Fruit fly (Drosophila melanogaster) whole organism, wandering third instar larva: ENCODE measurements around the gene Akh.
A peak's percentile ranks its signal among the peaks of the same experiment; 100 is the strongest.

Experiments
- CG32264 ChIP-seq: fragments of 200-800 bp; sonication (Bioruptor generic); optimal IDR thresholded peaks from 2 replicates; lab custom pipeline; 2016; ENCODE audit warnings: missing biosample characterization, missing genetic modification characterization
- CG9705 ChIP-seq: fragments of 200-800 bp; sonication (Bioruptor generic); optimal IDR thresholded peaks from 2 replicates; lab custom pipeline; 2018; ENCODE audit warnings: missing biosample characterization, mild to moderate bottlenecking, missing genetic modification characterization
- CrebA ChIP-seq: fragments of 200-800 bp; sonication (Bioruptor generic); optimal IDR thresholded peaks from 2 replicates; lab custom pipeline; 2016; ENCODE audit warnings: missing biosample characterization, mild to moderate bottlenecking, missing genetic modification characterization, borderline replicate concordance
- Dfd ChIP-seq: fragments of >200 bp; optimal IDR thresholded peaks from 2 replicates; lab custom pipeline; 2017; ENCODE audit warnings: missing biosample characterization, missing genetic modification characterization
- GATAd ChIP-seq: sonication (Bioruptor generic); optimal IDR thresholded peaks from 2 replicates; lab custom pipeline; 2016; ENCODE audit warnings: missing biosample characterization, missing genetic modification characterization
- HLH106 ChIP-seq: fragments of 200-800 bp; optimal IDR thresholded peaks from 3 replicates; lab custom pipeline; 2019; ENCODE audit warnings: missing biosample characterization, mild to moderate bottlenecking, missing genetic modification characterization, moderate library complexity
- Hnf4 ChIP-seq: fragments of 200-800 bp; sonication (Bioruptor generic); optimal IDR thresholded peaks from 2 replicates; lab custom pipeline; 2016; ENCODE audit warnings: missing biosample characterization, mild to moderate bottlenecking, missing genetic modification characterization
- Hr83 ChIP-seq: fragments of 200-300 bp; sonication (Bioruptor generic); optimal IDR thresholded peaks from 2 replicates; lab custom pipeline; 2016; ENCODE audit warnings: missing biosample characterization, mild to moderate bottlenecking, missing genetic modification characterization, moderate library complexity; ENCODE audit not compliant: poor library complexity, severe bottlenecking
- Jra ChIP-seq: sonication (Bioruptor generic); optimal IDR thresholded peaks from 2 replicates; lab custom pipeline; 2016; ENCODE audit warnings: missing biosample characterization, missing genetic modification characterization
- Mio ChIP-seq: sonication (Bioruptor generic); optimal IDR thresholded peaks from 2 replicates; lab custom pipeline; 2016; ENCODE audit warnings: missing biosample characterization, missing genetic modification characterization
- Myc ChIP-seq: fragments of >200 bp; optimal IDR thresholded peaks from 2 replicates; lab custom pipeline; 2017
- N ChIP-seq: fragments of >200 bp; optimal IDR thresholded peaks from 2 replicates; lab custom pipeline; 2018; ENCODE audit warnings: missing biosample characterization, missing external identifiers, missing genetic modification characterization
- OdsH ChIP-seq: fragments of 200-800 bp; sonication (Bioruptor generic); optimal IDR thresholded peaks from 2 replicates; lab custom pipeline; 2016; ENCODE audit warnings: missing biosample characterization, mild to moderate bottlenecking, missing genetic modification characterization
- Rel ChIP-seq, 2 experiments: fragments of 200-800 bp; sonication (Bioruptor generic) in 1 of 2; optimal IDR thresholded peaks; 2 replicates in 1 of 2; 3 replicates in 1 of 2; lab custom pipeline; 2016 to 2019; ENCODE audit warnings: mild to moderate bottlenecking in 2 of 2, missing biosample characterization in 2 of 2, missing genetic modification characterization in 2 of 2, moderate library complexity in 1 of 2
- Sp1 ChIP-seq: fragments of 200-800 bp; sonication (Bioruptor generic); optimal IDR thresholded peaks from 3 replicates; lab custom pipeline; 2019; ENCODE audit warnings: missing biosample characterization, mild to moderate bottlenecking, missing genetic modification characterization, moderate library complexity
- Vsx2 ChIP-seq: fragments of 200-300, 225-300 bp; sonication (Bioruptor generic); optimal IDR thresholded peaks from 2 replicates; lab custom pipeline; 2018; ENCODE audit warnings: missing biosample characterization, missing genetic modification characterization; ENCODE audit not compliant: partially characterized antibody
- br ChIP-seq: fragments of 200-800 bp; sonication (Bioruptor generic); optimal IDR thresholded peaks from 2 replicates; lab custom pipeline; 2016; ENCODE audit warnings: missing biosample characterization, missing genetic modification characterization
- brk ChIP-seq: fragments of 200-800 bp; sonication (Bioruptor generic); optimal IDR thresholded peaks from 2 replicates; lab custom pipeline; 2016; ENCODE audit warnings: missing biosample characterization, mild to moderate bottlenecking, missing genetic modification characterization
- dl ChIP-seq, 2 experiments: fragments of 175-275, 200-275 bp in 1 of 2; fragments of 200-275 bp in 1 of 2; sonication (Bioruptor generic); optimal IDR thresholded peaks; lab custom pipeline; 2018; ENCODE audit warnings: mild to moderate bottlenecking in 2 of 2, missing biosample characterization in 2 of 2, missing genetic modification characterization in 2 of 2, moderate library complexity in 2 of 2; ENCODE audit not compliant: partially characterized antibody in 2 of 2, insufficient read depth in 1 of 2
- dmrt93B ChIP-seq: fragments of 200-800 bp; sonication (Bioruptor generic); optimal IDR thresholded peaks from 2 replicates; lab custom pipeline; 2018; ENCODE audit warnings: missing biosample characterization, mild to moderate bottlenecking, missing genetic modification characterization
- dsf ChIP-seq: sonication (Bioruptor generic); optimal IDR thresholded peaks from 2 replicates; lab custom pipeline; 2016; ENCODE audit warnings: missing biosample characterization, missing genetic modification characterization, borderline replicate concordance
- ey ChIP-seq: fragments of 200-800 bp; sonication (Bioruptor generic); optimal IDR thresholded peaks from 2 replicates; lab custom pipeline; 2016; ENCODE audit warnings: missing biosample characterization, missing genetic modification characterization
- foxo ChIP-seq, 2 experiments: fragments of 200-800 bp; sonication (Bioruptor generic); optimal IDR thresholded peaks; 2 replicates in 1 of 2; 3 replicates in 1 of 2; lab custom pipeline; 2016 to 2017; ENCODE audit warnings: missing biosample characterization in 2 of 2, missing genetic modification characterization in 2 of 2
- fru ChIP-seq: fragments of 200-800 bp; sonication (Bioruptor generic); optimal IDR thresholded peaks from 3 replicates; lab custom pipeline; 2016; ENCODE audit warnings: missing biosample characterization, mild to moderate bottlenecking, missing genetic modification characterization
- h ChIP-seq: fragments of 200-800 bp; sonication (Bioruptor generic); optimal IDR thresholded peaks from 3 replicates; lab custom pipeline; 2016; ENCODE audit warnings: missing biosample characterization, mild to moderate bottlenecking, missing genetic modification characterization
- jim ChIP-seq: fragments of 175-275, 200-325 bp; sonication (Bioruptor generic); optimal IDR thresholded peaks from 2 replicates; lab custom pipeline; 2016; ENCODE audit warnings: missing biosample characterization, mild to moderate bottlenecking, missing genetic modification characterization
- pan ChIP-seq: fragments of >200 bp; optimal IDR thresholded peaks from 2 replicates; lab custom pipeline; 2017
- psq ChIP-seq: fragments of 200-800 bp; sonication (Bioruptor generic); optimal IDR thresholded peaks from 3 replicates; lab custom pipeline; 2017; ENCODE audit warnings: missing biosample characterization, mild to moderate bottlenecking, missing genetic modification characterization, moderate library complexity
- rgr ChIP-seq: fragments of 200-800 bp; sonication (Bioruptor generic); optimal IDR thresholded peaks from 3 replicates; lab custom pipeline; 2016; ENCODE audit warnings: missing biosample characterization, mild to moderate bottlenecking, missing genetic modification characterization
- sage ChIP-seq: fragments of 200-800 bp; sonication (Bioruptor generic); optimal IDR thresholded peaks from 2 replicates; lab custom pipeline; 2016; ENCODE audit warnings: missing biosample characterization, mild to moderate bottlenecking, missing genetic modification characterization
- sv ChIP-seq: fragments of 200-800 bp; sonication (Bioruptor generic); optimal IDR thresholded peaks from 3 replicates; lab custom pipeline; 2016; ENCODE audit warnings: missing biosample characterization, missing genetic modification characterization
- tai ChIP-seq: sonication (Bioruptor generic); optimal IDR thresholded peaks from 2 replicates; lab custom pipeline; 2016; ENCODE audit warnings: missing biosample characterization, missing genetic modification characterization
- usp ChIP-seq: fragments of >200 bp; optimal IDR thresholded peaks from 2 replicates; lab custom pipeline; 2017; ENCODE audit warnings: missing biosample characterization, missing genetic modification characterization
- woc ChIP-seq: sonication (Bioruptor generic); optimal IDR thresholded peaks from 2 replicates; lab custom pipeline; 2016; ENCODE audit warnings: missing biosample characterization, mild to moderate bottlenecking, missing genetic modification characterization

Akh gene

DNA sequence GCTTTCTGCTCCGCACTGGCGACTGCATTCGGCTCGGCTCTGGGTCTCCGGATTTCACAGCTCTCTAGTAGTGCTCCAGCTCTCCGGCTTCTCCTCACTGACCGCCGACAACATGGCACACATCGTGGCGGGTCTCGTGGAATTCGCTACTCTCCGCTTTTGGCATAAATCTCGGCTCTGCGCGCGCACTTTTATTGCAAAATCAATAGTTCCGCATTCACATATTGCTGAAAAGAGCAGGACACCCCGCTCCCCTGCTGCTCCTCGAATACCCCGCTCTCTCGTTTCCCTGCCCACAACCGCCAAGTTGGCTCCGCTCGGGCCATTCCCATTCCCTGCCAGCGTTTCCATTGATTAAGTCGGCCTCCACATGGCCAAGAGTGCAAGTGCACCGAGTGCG, 44.0 kb downstream of the Akh start:
- TF ChIP-seq Rel (GFP tag; optimal IDR thresholded peaks at IDR 0.05; lab: Kevin White, UChicago) (no peak), Rel (tag; optimal IDR thresholded peaks at IDR 0.05; lab: Kevin White, UChicago) (no peak), Myc (lab: Kevin White, UChicago) (no peak), dmrt93B (GFP tag; lab: Kevin White, UChicago) (no peak), usp (no peak), jim (GFP tag; lab: Kevin White, UChicago) (no peak), Vsx2 (GFP tag; lab: Kevin White, UChicago) (no peak), N (no peak), rgr (no peak), pan (lab: Kevin White, UChicago) (no peak), CG9705 (no peak), CG32264 (GFP tag; lab: Kevin White, UChicago) (no peak), Hnf4 (no peak), Dfd (GFP tag; lab: Kevin White, UChicago) (no peak), foxo (GFP tag; optimal IDR thresholded peaks at IDR 0.05; lab: Kevin White, UChicago) (no peak), brk (GFP tag; lab: Kevin White, UChicago) (no peak), OdsH (no peak), fru (GFP tag; lab: Kevin White, UChicago) (no peak), CrebA (GFP tag; lab: Kevin White, UChicago) (no peak), sv (GFP tag; lab: Kevin White, UChicago) (no peak), GATAd (GFP tag; lab: Kevin White, UChicago) (no peak)

DNA sequence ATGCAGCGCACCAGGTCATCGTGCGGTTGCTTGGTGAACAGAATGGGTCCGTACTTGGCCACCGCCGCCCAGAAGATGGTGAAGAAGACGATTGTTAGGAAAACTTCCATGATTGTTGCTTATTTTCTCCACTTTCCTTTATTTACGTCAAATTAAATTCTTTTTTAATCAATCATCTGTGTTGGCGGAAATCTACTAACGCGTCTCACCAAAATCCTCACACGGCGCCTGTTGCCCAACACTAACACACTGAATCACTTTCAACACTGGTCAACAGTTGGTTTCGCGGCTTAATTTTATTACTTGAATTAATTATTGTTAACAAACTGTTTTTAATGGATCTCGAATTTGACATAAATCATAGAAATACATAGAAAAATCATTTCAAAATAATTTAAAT, 45.4 kb downstream of the Akh start, which contains the start of gene VhaM9.7-c:
Gene VhaM9.7-c (minus strand): TSS at position 207 of the 400 bp plus-strand sequence.
- TF ChIP-seq Hr83 (GFP tag; lab: Kevin White, UChicago) (peak; percentile 75), CG32264 (GFP tag; lab: Kevin White, UChicago) (no peak), h (peak; percentile 62), usp (no peak), HLH106 (tag; lab: Kevin White, UChicago) (peak; percentile 27), OdsH (peak; percentile 39), woc (GFP tag; lab: Kevin White, UChicago) (no peak), br (GFP tag; lab: Kevin White, UChicago) (peak; percentile 4), GATAd (GFP tag; lab: Kevin White, UChicago) (peak; percentile 2), sage (no peak), ey (peak; percentile 22), CG9705 (peak; percentile 18), dsf (GFP tag; lab: Kevin White, UChicago) (peak; percentile 17), Jra (GFP tag; lab: Kevin White, UChicago) (peak; percentile 59), fru (GFP tag; lab: Kevin White, UChicago) (peak; percentile 44), foxo (GFP tag; optimal IDR thresholded peaks at IDR 0.05; lab: Kevin White, UChicago) (peak in 1 of 2 experiments; percentile 62), Sp1 (GFP tag; lab: Kevin White, UChicago) (no peak), sv (GFP tag; lab: Kevin White, UChicago) (peak; percentile 34), Mio (GFP tag; lab: Kevin White, UChicago) (no peak), rgr (peak; percentile 70), dl (GFP tag; optimal IDR thresholded peaks at IDR 0.05; lab: Kevin White, UChicago; ENCODE audit: insufficient read depth in 1 of 2, partially characterized antibody in 2 of 2) (no peak), psq (peak; percentile 24)

DNA sequence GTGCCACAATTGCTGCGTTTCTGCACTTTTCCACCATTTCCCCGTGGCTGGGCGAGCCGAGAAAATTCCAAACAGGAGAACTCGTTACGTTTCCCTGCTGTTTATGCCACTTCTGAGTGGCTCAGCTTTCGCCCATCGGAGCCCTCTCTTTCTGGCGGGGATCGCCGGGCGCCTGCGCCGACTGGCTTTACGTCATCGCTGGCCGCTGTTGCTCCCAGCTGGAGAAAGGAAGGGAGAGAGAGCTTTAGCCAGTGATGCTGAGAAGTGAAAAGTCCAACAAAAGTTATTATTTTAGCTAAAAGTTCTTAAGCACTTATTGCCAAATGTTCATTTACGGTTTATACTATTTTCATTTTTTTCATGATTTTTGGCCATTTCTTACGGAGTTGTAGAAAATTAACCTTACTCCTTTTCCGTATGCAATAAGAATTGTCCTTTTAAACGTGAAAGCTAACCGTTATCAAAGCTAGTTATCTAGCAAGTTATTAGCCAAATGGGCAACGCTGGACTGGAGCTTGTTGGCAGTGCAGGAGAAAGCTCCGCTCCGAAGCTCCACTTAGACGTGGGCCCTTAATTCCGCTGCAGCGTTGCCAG, 46.8 kb downstream of the Akh start, which contains the start of the genes Teh2 and tipE:
Gene Teh2 (minus strand): TSS at position 94 of the 594 bp plus-strand sequence.
Gene tipE (plus strand): TSS at position 570 of the 594 bp plus-strand sequence.
- TF ChIP-seq Dfd (GFP tag; lab: Kevin White, UChicago) (no peak), dl (GFP tag; optimal IDR thresholded peaks at IDR 0.05; lab: Kevin White, UChicago; ENCODE audit: insufficient read depth in 1 of 2, partially characterized antibody in 2 of 2) (no peak), N (no peak), Sp1 (GFP tag; lab: Kevin White, UChicago) (no peak), Myc (lab: Kevin White, UChicago) (peak; percentile 64), tai (no peak), br (GFP tag; lab: Kevin White, UChicago) (no peak), woc (GFP tag; lab: Kevin White, UChicago) (peak; percentile 9), brk (GFP tag; lab: Kevin White, UChicago) (no peak), Vsx2 (GFP tag; lab: Kevin White, UChicago) (no peak), rgr (no peak), OdsH (no peak), GATAd (GFP tag; lab: Kevin White, UChicago) (no peak)
- TF ChIP-seq, all 38 proteins: peak for 2
